Fruit fly (Drosophila melanogaster) whole organism, adult: ENCODE results near the gene CG42655.
A peak's percentile ranks its signal among the peaks of the same experiment; 100 is the strongest.

ENCODE experiments used
- CG1620 ChIP-seq: fragments of 200-800 bp; sonication (Bioruptor generic); optimal IDR thresholded peaks from 2 replicates; lab custom pipeline; 2016; ENCODE audit warnings: missing biosample characterization, missing genetic modification characterization
- CG7045 ChIP-seq: fragments of 200-800 bp; sonication (Bioruptor generic); optimal IDR thresholded peaks from 2 replicates; lab custom pipeline; 2017; ENCODE audit warnings: missing biosample characterization, mild to moderate bottlenecking, missing genetic modification characterization
- CG7101 ChIP-seq: fragments of 200-800 bp; sonication (Bioruptor generic); optimal IDR thresholded peaks from 2 replicates; lab custom pipeline; 2018; ENCODE audit warnings: missing biosample characterization, mild to moderate bottlenecking, missing genetic modification characterization, moderate library complexity
- Hr96 ChIP-seq: fragments of 200-800 bp; sonication (Bioruptor generic); optimal IDR thresholded peaks from 2 replicates; lab custom pipeline; 2016; ENCODE audit warnings: missing biosample characterization, missing genetic modification characterization
- Mnt ChIP-seq: fragments of 200-800 bp; sonication (Bioruptor generic); optimal IDR thresholded peaks from 2 replicates; lab custom pipeline; 2016; ENCODE audit warnings: missing biosample characterization, mild to moderate bottlenecking, missing genetic modification characterization
- bab1 ChIP-seq: fragments of 200-800 bp; sonication (Bioruptor generic); optimal IDR thresholded peaks from 3 replicates; lab custom pipeline; 2019; ENCODE audit warnings: missing biosample characterization, mild to moderate bottlenecking, missing genetic modification characterization, moderate library complexity
- cic ChIP-seq: fragments of 200-800 bp; sonication (Bioruptor generic); optimal IDR thresholded peaks from 2 replicates; lab custom pipeline; 2017; ENCODE audit warnings: missing biosample characterization, mild to moderate bottlenecking, missing genetic modification characterization, moderate library complexity
- ovo ChIP-seq: fragments of 200-800 bp; sonication (Bioruptor generic); optimal IDR thresholded peaks from 2 replicates; lab custom pipeline; 2016; ENCODE audit warnings: missing biosample characterization, missing genetic modification characterization
- toe ChIP-seq: fragments of 200-800 bp; sonication (Bioruptor generic); optimal IDR thresholded peaks from 2 replicates; lab custom pipeline; 2016; ENCODE audit warnings: missing biosample characterization, missing genetic modification characterization

DNA sequence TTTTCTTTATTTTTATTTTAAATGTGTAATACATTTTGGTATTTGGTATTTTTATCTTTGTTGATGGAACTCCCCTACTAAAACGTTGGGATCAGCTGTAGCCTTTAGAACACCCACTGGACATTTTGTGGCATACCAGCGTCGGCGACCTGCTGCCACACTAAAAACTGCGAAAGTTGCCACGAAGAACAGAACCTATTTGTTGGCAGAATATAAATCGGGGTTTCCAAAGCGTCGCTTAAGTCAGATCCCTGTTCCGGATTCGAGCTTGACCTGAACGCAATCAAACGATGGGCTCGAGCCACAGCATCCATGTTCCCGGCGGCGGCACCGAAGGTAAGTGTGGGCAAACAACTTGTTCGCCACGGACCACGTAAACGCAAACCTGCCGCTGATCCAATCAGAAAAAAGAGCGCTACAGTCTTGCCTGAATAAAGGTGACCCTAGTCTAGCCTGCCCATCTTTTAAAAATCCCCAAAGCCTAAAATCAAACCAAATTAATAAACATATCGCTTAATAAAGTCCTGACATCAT, 28.7 kb downstream of the CG42655 start, which contains the start of gene Grasp65:
- TF ChIP-seq CG7101 (tag; lab: Kevin White, UChicago), result peak; percentile 31
- TF ChIP-seq cic (GFP tag; lab: Kevin White, UChicago), result peak; percentile 27
- TF ChIP-seq Mnt (GFP tag; lab: Kevin White, UChicago), result no peak
- TF ChIP-seq bab1 (GFP tag; lab: Kevin White, UChicago), result peak; percentile 67
- TF ChIP-seq Hr96 (GFP tag; lab: Kevin White, UChicago), result no peak
- no peak for TF ChIP-seq toe
- no peak for TF ChIP-seq CG1620 (GFP tag; lab: Kevin White, UChicago)
- no peak for TF ChIP-seq ovo
- TF ChIP-seq CG7045 (GFP tag; lab: Kevin White, UChicago), result peak; percentile 4
